Worm (Caenorhabditis elegans) whole organism, L4 larva: ENCODE measurements around the gene C04A2.15.

Experiments
- D1046.2 ChIP-seq: fragments of 200-800 bp; sonication (Bioruptor generic); IDR thresholded peaks from 2 replicates; pipeline ENCODE4 v1.3.6; 2022; ENCODE audit warnings: missing genetic modification characterization, missing compliant biosample characterization
- T20F7.1 ChIP-seq: fragments of 200-800 bp; sonication (Bioruptor generic); optimal IDR thresholded peaks from 2 replicates; lab custom pipeline; 2018; ENCODE audit warnings: mild to moderate bottlenecking, missing genetic modification characterization, missing compliant biosample characterization
- Y105C5A.15 ChIP-seq: fragments of 200-800 bp; sonication (Bioruptor generic); IDR thresholded peaks from 2 replicates; pipeline ENCODE4 v1.3.6; 2022; ENCODE audit warnings: missing genetic modification characterization, missing compliant biosample characterization
- Y48G9A.11 ChIP-seq: fragments of 200-800 bp; sonication (Bioruptor generic); IDR thresholded peaks from 2 replicates; pipeline ENCODE4 v1.3.6; 2022; ENCODE audit warnings: missing genetic modification reagents, missing genetic modification characterization, missing compliant biosample characterization
- Y75B8A.6 ChIP-seq: fragments of 200-800 bp; sonication (Bioruptor generic); IDR thresholded peaks from 2 replicates; pipeline ENCODE4 v1.3.6; 2022; ENCODE audit warnings: missing genetic modification reagents, missing genetic modification characterization, missing compliant biosample characterization
- ZK337.2 ChIP-seq: fragments of 200-800 bp; sonication (Bioruptor generic); IDR thresholded peaks from 2 replicates; pipeline ENCODE4 v1.3.6; 2022; ENCODE audit warnings: missing genetic modification reagents, missing genetic modification characterization, missing compliant biosample characterization
- ama-1 ChIP-seq: fragments of 150-350 bp; optimal IDR thresholded peaks from 2 replicates; lab custom pipeline; 2014; ENCODE audit warnings: inconsistent platforms, mixed read lengths
- attf-4 ChIP-seq: sonication (generic microtip); optimal IDR thresholded peaks from 3 replicates; lab custom pipeline; 2017; ENCODE audit warnings: missing biosample characterization, missing genetic modification characterization
- ceh-20 ChIP-seq: fragments of 200-800 bp; sonication (Bioruptor generic); IDR thresholded peaks from 2 replicates; pipeline ENCODE4 v1.3.6; 2022; ENCODE audit warnings: missing genetic modification reagents, missing genetic modification characterization, missing compliant biosample characterization
- ces-1 ChIP-seq: fragments of 150-350 bp; sonication (generic microtip); optimal IDR thresholded peaks from 4 replicates; lab custom pipeline; 2014; ENCODE audit warnings: missing biosample characterization, missing genetic modification reagents, missing genetic modification characterization
- daf-12 ChIP-seq: fragments of 150-350 bp; optimal IDR thresholded peaks from 2 replicates; lab custom pipeline; 2014; ENCODE audit warnings: missing biosample characterization, missing genetic modification reagents, missing genetic modification characterization
- daf-16 ChIP-seq, 3 experiments: sonication (generic microtip); optimal IDR thresholded peaks; 2 replicates each; lab custom pipeline; 2016 to 2017; ENCODE audit warnings: missing genetic modification characterization in 3 of 3, missing genetic modification reagents in 3 of 3, mild to moderate bottlenecking in 2 of 3, missing compliant biosample characterization in 2 of 3, missing biosample characterization in 1 of 3, moderate library complexity in 1 of 3
- daf-19 ChIP-seq: fragments of 200-800 bp; sonication (Bioruptor generic); conservative IDR thresholded peaks from 2 replicates; pipeline ENCODE4 v1.3.6; 2022; ENCODE audit warnings: missing genetic modification characterization, missing compliant biosample characterization
- daf-8 ChIP-seq: fragments of 200-800 bp; sonication (Bioruptor generic); IDR thresholded peaks from 2 replicates; pipeline ENCODE4 v1.3.6; 2022; ENCODE audit warnings: missing genetic modification characterization, missing compliant biosample characterization
- dmd-6 ChIP-seq: fragments of 200-800 bp; sonication (Bioruptor generic); IDR thresholded peaks from 2 replicates; pipeline ENCODE4 v1.3.6; 2022; ENCODE audit warnings: missing genetic modification reagents, missing genetic modification characterization, missing compliant biosample characterization
- dmd-9 ChIP-seq: fragments of 200-800 bp; sonication (Bioruptor generic); IDR thresholded peaks from 2 replicates; pipeline ENCODE4 v1.3.6; 2022; ENCODE audit warnings: missing genetic modification reagents, missing genetic modification characterization, missing compliant biosample characterization
- duxl-1 ChIP-seq: sonication (generic microtip); optimal IDR thresholded peaks from 2 replicates; lab custom pipeline; 2016; ENCODE audit warnings: mild to moderate bottlenecking, missing genetic modification characterization, moderate library complexity, missing compliant biosample characterization; ENCODE audit not compliant: poor library complexity
- fkh-10 ChIP-seq: fragments of 150-350 bp; optimal IDR thresholded peaks from 2 replicates; lab custom pipeline; 2014; ENCODE audit warnings: missing biosample characterization, missing genetic modification reagents, missing genetic modification characterization
- fos-1 ChIP-seq: fragments of 150-350 bp; optimal IDR thresholded peaks from 2 replicates; lab custom pipeline; 2014; ENCODE audit warnings: missing biosample characterization, missing genetic modification characterization
- gei-8 ChIP-seq: fragments of 200-800 bp; sonication (Bioruptor generic); optimal IDR thresholded peaks from 2 replicates; lab custom pipeline; 2018; ENCODE audit warnings: mild to moderate bottlenecking, missing genetic modification characterization, missing compliant biosample characterization
- hif-1 ChIP-seq, 2 experiments: sonication (generic microtip); optimal IDR thresholded peaks; 2 replicates each; lab custom pipeline; 2016 to 2017; ENCODE audit warnings: missing compliant biosample characterization in 2 of 2, missing genetic modification characterization in 2 of 2, missing genetic modification reagents in 2 of 2, missing genotype in 2 of 2, mild to moderate bottlenecking in 1 of 2
- hlh-11 ChIP-seq: fragments of 200-800 bp; sonication (Bioruptor generic); optimal IDR thresholded peaks from 2 replicates; lab custom pipeline; 2018; ENCODE audit warnings: mild to moderate bottlenecking, missing genetic modification characterization, missing compliant biosample characterization
- lin-29 ChIP-seq: fragments of 200-800 bp; sonication (Bioruptor generic); IDR thresholded peaks from 2 replicates; pipeline ENCODE4 v1.3.6; 2022; ENCODE audit warnings: missing genetic modification reagents, missing genetic modification characterization, missing compliant biosample characterization
- lsy-2 ChIP-seq, 2 experiments: fragments of 150-350 bp in 1 of 2; sonication (generic microtip) in 1 of 2; optimal IDR thresholded peaks; 2 replicates each; lab custom pipeline; 2014 to 2017; ENCODE audit warnings: missing biosample characterization in 2 of 2, missing genetic modification characterization in 2 of 2
- madf-9 ChIP-seq: fragments of 200-800 bp; sonication (Bioruptor generic); conservative IDR thresholded peaks from 2 replicates; pipeline ENCODE4 v1.3.6; 2022; ENCODE audit warnings: missing genetic modification reagents, missing genetic modification characterization, missing compliant biosample characterization
- mdl-1 ChIP-seq, 2 experiments: fragments of 150-350 bp in 1 of 2; sonication (generic microtip) in 1 of 2; optimal IDR thresholded peaks; 2 replicates each; lab custom pipeline; 2014 to 2017; ENCODE audit warnings: missing biosample characterization in 2 of 2, missing genetic modification characterization in 2 of 2
- mdt-29 ChIP-seq: fragments of 200-800 bp; sonication (Bioruptor generic); IDR thresholded peaks from 2 replicates; pipeline ENCODE4 v1.3.6; 2022; ENCODE audit warnings: missing genetic modification reagents, missing genetic modification characterization, missing compliant biosample characterization
- mep-1 ChIP-seq: fragments of 150-350 bp; sonication (generic microtip); optimal IDR thresholded peaks from 3 replicates; lab custom pipeline; 2014; ENCODE audit warnings: missing biosample characterization, missing genetic modification characterization
- mes-2 ChIP-seq: sonication (generic microtip); optimal IDR thresholded peaks from 2 replicates; lab custom pipeline; 2016; ENCODE audit warnings: missing genotype, mild to moderate bottlenecking, missing genetic modification characterization, missing compliant biosample characterization; ENCODE audit not compliant: poor library complexity, severe bottlenecking
- mxl-2 ChIP-seq: fragments of 200-800 bp; sonication (Bioruptor generic); conservative IDR thresholded peaks from 2 replicates; pipeline ENCODE4 v1.3.6; 2022; ENCODE audit warnings: missing genetic modification reagents, missing genetic modification characterization, missing compliant biosample characterization
- nhr-102 ChIP-seq: sonication (generic microtip); optimal IDR thresholded peaks from 2 replicates; lab custom pipeline; 2016; ENCODE audit warnings: mild to moderate bottlenecking, missing genetic modification characterization, moderate library complexity, missing compliant biosample characterization
- nhr-111 ChIP-seq: fragments of 200-800 bp; sonication (Bioruptor generic); optimal IDR thresholded peaks from 2 replicates; lab custom pipeline; 2018; ENCODE audit warnings: mild to moderate bottlenecking, missing genetic modification characterization, missing compliant biosample characterization
- nhr-25 ChIP-seq: sonication (generic microtip); optimal IDR thresholded peaks from 2 replicates; lab custom pipeline; 2017; ENCODE audit warnings: missing genetic modification characterization, mild to moderate bottlenecking, missing compliant biosample characterization, antibody characterized with exemption, moderate library complexity, borderline replicate concordance; ENCODE audit not compliant: insufficient read depth
- nhr-28 ChIP-seq: fragments of 150-350 bp; optimal IDR thresholded peaks from 2 replicates; lab custom pipeline; 2014; ENCODE audit warnings: missing biosample characterization, missing genetic modification characterization
- nhr-41 ChIP-seq: fragments of 200-800 bp; sonication (Bioruptor generic); IDR thresholded peaks from 2 replicates; pipeline ENCODE4 v1.3.6; 2022; ENCODE audit warnings: missing genetic modification reagents, missing genetic modification characterization, missing compliant biosample characterization
- nhr-42 ChIP-seq: fragments of 200-800 bp; sonication (Bioruptor generic); IDR thresholded peaks from 2 replicates; pipeline ENCODE4 v1.3.6; 2022; ENCODE audit warnings: missing genetic modification characterization, missing compliant biosample characterization
- nhr-48 ChIP-seq: sonication (generic microtip); optimal IDR thresholded peaks from 2 replicates; lab custom pipeline; 2016; ENCODE audit warnings: mild to moderate bottlenecking, missing genetic modification characterization, missing compliant biosample characterization
- nhr-76 ChIP-seq: fragments of 150-350 bp; optimal IDR thresholded peaks from 2 replicates; lab custom pipeline; 2014; ENCODE audit warnings: missing biosample characterization, missing genetic modification characterization
- pqm-1 ChIP-seq: sonication (generic microtip); optimal IDR thresholded peaks from 2 replicates; lab custom pipeline; 2017; ENCODE audit warnings: missing biosample characterization, missing genetic modification characterization
- sdz-12 ChIP-seq: fragments of 200-800 bp; sonication (Bioruptor generic); optimal IDR thresholded peaks from 2 replicates; lab custom pipeline; 2018; ENCODE audit warnings: mild to moderate bottlenecking, missing genetic modification characterization, missing compliant biosample characterization
- skn-1 ChIP-seq: fragments of 150-350 bp; optimal IDR thresholded peaks from 2 replicates; lab custom pipeline; 2014; ENCODE audit warnings: missing biosample characterization, missing genetic modification characterization
- tra-1 ChIP-seq: fragments of 200-800 bp; sonication (Bioruptor generic); IDR thresholded peaks from 2 replicates; pipeline ENCODE4 v1.3.6; 2022; ENCODE audit warnings: missing genetic modification reagents, missing genetic modification characterization, missing compliant biosample characterization
- zag-1 ChIP-seq: fragments of 150-350 bp; optimal IDR thresholded peaks from 2 replicates; lab custom pipeline; 2014; ENCODE audit warnings: missing biosample characterization, missing genetic modification characterization
- ztf-11 ChIP-seq: fragments of 150-350 bp; optimal IDR thresholded peaks from 2 replicates; lab custom pipeline; 2014; ENCODE audit warnings: missing biosample characterization, missing genetic modification characterization

The C04A2.15 gene

DNA sequence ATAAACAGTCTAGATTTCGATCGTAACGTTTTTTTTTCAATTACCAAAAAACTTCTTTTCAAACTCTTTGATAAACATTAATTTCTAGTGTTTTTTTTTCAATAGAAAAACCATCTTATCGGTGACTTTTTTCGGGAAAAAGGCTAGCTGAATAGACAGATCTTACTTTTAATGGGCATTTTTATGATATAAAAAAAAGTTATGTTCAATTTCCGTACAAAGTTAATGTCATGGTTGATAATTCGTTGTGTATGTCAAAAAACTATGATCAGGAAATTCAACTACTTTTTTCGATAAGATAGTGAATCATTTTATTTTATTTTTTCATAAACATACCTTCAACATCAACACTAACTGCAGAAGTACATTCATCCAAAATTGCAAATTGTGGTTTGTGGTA lies 32.5 kb downstream of the C04A2.15 start (continued):
- no peak for TF ChIP-seq gei-8

DNA sequence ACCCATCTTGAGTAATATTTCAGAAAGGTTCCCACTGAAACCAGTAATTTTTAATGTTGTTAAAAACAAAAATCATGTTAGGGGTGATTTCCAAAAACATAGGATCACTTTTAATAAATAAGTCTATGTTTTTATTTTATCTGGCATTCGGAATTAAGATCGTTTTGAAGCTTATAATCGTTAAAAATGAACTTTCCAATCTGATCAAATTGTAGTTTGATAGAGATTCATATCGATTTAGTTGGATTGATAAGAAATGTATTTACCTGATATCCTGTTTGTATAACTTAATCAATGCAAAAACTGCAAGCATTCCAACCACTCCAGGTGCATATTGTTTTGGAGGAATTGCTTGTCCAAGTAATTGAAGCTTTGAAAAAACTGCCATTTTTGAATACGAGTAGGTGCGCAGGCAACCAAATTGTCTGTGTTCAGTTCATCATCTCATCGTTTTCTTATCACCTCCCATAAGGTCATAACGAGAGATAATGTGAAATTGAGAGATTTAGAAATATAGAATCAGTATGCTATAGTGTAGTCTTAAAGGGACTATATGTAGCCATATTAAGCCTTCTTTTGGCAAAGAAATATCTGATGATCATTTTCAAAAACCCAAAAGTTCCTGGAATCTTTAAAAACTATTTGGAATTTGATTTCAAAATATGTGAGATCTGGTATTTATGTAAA lies 35.4 kb downstream of the C04A2.15 start, which contains the start of gene pmp-2:
Gene pmp-2 (minus strand): TSS at position 487 of the 687 bp plus-strand sequence.
- peak; percentile 1 for TF ChIP-seq hlh-11 (tag; lab: Kevin White, UChicago)
- TF ChIP-seq nhr-76, result no peak
- TF ChIP-seq nhr-28 (tag; lab: Kevin White, UChicago), result peak; percentile 75
- TF ChIP-seq ceh-20 (GFP tag; lab: Robert Waterston, UW), result no peak
- TF ChIP-seq daf-16 (GFP tag; optimal IDR thresholded peaks at IDR 0.05; lab: Kevin White, UChicago), result no peak
- peak; percentile 23 for TF ChIP-seq daf-16 (tag; optimal IDR thresholded peaks at IDR 0.05; lab: Kevin White, UChicago)
- TF ChIP-seq pqm-1 (tag; lab: Kevin White, UChicago), result peak; percentile 29
- 0 out of 2 replicates have a peak, but pooled peaks have one; percentile 21 for TF ChIP-seq nhr-41 (GFP tag; lab: Robert Waterston, UW)
- TF ChIP-seq dmd-6, result 0 out of 2 replicates have a peak, but pooled peaks have one; percentile 14

DNA sequence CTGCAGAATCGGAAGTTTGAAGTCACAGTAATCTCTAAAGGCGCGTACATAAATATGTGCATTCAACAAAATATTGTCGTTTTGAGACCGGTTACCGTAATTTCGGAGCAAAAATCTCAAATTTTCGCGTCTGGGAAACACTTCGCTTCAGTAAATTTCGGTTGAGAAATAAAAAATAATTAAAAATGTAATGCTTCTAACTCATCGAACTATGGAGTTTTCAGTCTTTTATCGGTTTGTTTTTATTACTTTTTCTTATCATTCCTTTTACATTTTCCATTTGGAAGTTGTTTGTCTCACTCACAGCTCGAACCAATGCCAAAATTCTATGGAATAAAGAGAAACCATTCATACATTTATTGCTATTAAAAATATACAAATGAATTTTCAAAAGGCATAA lies 36.2 kb downstream of the C04A2.15 start:
- no peak for TF ChIP-seq zag-1 (tag; lab: Kevin White, UChicago)
- TF ChIP-seq nhr-25 (tag; lab: Kevin White, UChicago), result no peak
- peak; percentile 49 for TF ChIP-seq nhr-28 (tag; lab: Kevin White, UChicago)
- no peak for TF ChIP-seq Y75B8A.6 (GFP tag; lab: Robert Waterston, UW)
- TF ChIP-seq ces-1, result no peak
- TF ChIP-seq mdt-29, result peak; percentile 77; the same call in 1 of the 2 replicates
- TF ChIP-seq dmd-6, result peak; percentile 33; the same call in 1 of the 2 replicates
- peak; percentile 34 for TF ChIP-seq duxl-1 (tag; lab: Kevin White, UChicago)
- peak; percentile 17 for TF ChIP-seq pqm-1 (tag; lab: Kevin White, UChicago)
- peak; percentile 12 for TF ChIP-seq ama-1
- TF ChIP-seq lin-29 (GFP tag; lab: Robert Waterston, UW), result 0 out of 2 replicates have a peak, but pooled peaks have one; percentile 35
- TF ChIP-seq daf-12 (tag; lab: Kevin White, UChicago), result no peak
- TF ChIP-seq T20F7.1 (GFP tag; lab: Kevin White, UChicago), result peak; percentile 69
- no peak for TF ChIP-seq fkh-10 (GFP tag; lab: Kevin White, UChicago)
- TF ChIP-seq skn-1 (tag; lab: Kevin White, UChicago), result no peak
- no peak for TF ChIP-seq hif-1 (tag; optimal IDR thresholded peaks at IDR 0.05; lab: Kevin White, UChicago)
- TF ChIP-seq mep-1 (tag; lab: Kevin White, UChicago), result peak; percentile 90
- TF ChIP-seq nhr-48 (tag; lab: Kevin White, UChicago), result peak; percentile 35
- no peak for TF ChIP-seq sdz-12 (GFP tag; lab: Kevin White, UChicago)
- TF ChIP-seq mes-2 (tag; lab: Kevin White, UChicago), result peak; percentile 42
- peak; percentile 52 to 70 for TF ChIP-seq lsy-2 (tag; optimal IDR thresholded peaks at IDR 0.05; lab: Kevin White, UChicago)
- TF ChIP-seq Y48G9A.11 (GFP tag; lab: Robert Waterston, UW), result 0 out of 2 replicates have a peak, but pooled peaks have one; percentile 45
- no peak for TF ChIP-seq mxl-2
- TF ChIP-seq Y105C5A.15 (GFP tag; lab: Robert Waterston, UW), result no peak
- peak; percentile 67 for TF ChIP-seq nhr-102 (tag; lab: Kevin White, UChicago)
- no peak for TF ChIP-seq ztf-11 (tag; lab: Kevin White, UChicago)
- peak; percentile 27 to 63 for TF ChIP-seq daf-16 (GFP tag; optimal IDR thresholded peaks at IDR 0.05; lab: Kevin White, UChicago)
- peak; percentile 64 for TF ChIP-seq daf-16 (tag; optimal IDR thresholded peaks at IDR 0.05; lab: Kevin White, UChicago)
- no peak for TF ChIP-seq mdl-1 (tag; optimal IDR thresholded peaks at IDR 0.05; lab: Kevin White, UChicago)
- no peak for TF ChIP-seq madf-9
- TF ChIP-seq attf-4, result peak; percentile 9
- TF ChIP-seq D1046.2 (GFP tag; lab: Robert Waterston, UW), result no peak
- 0 out of 2 replicates have a peak, but pooled peaks have one; percentile 3 for TF ChIP-seq dmd-9 (GFP tag; lab: Robert Waterston, UW)
- TF ChIP-seq tra-1 (GFP tag; lab: Robert Waterston, UW), result no peak
- peak; percentile 34 for TF ChIP-seq nhr-111
- no peak for TF ChIP-seq fos-1
- TF ChIP-seq ZK337.2 (GFP tag; lab: Robert Waterston, UW), result no peak
- TF ChIP-seq nhr-42 (GFP tag; lab: Robert Waterston, UW), result peak; percentile 64
- TF ChIP-seq daf-19, result no peak
- no peak for TF ChIP-seq gei-8
- TF ChIP-seq daf-8 (GFP tag; lab: Robert Waterston, UW), result no peak
